Worm (Caenorhabditis elegans) whole organism, L4/young adult: ENCODE results near the gene her-1.

Source experiments
- W03F9.2 ChIP-seq: fragments of 150-350 bp; optimal IDR thresholded peaks from 2 replicates; lab custom pipeline; 2014; ENCODE audit warnings: missing biosample characterization, missing genetic modification characterization
- dao-5 ChIP-seq: sonication (generic microtip); optimal IDR thresholded peaks from 2 replicates; lab custom pipeline; 2016; ENCODE audit warnings: missing genotype, missing genetic modification characterization, moderate library complexity, missing compliant biosample characterization
- him-1 ChIP-seq: sonication (generic microtip); optimal IDR thresholded peaks from 2 replicates; lab custom pipeline; 2016; ENCODE audit warnings: missing genotype, missing genetic modification reagents, missing genetic modification characterization, missing compliant biosample characterization

Gene her-1

DNA sequence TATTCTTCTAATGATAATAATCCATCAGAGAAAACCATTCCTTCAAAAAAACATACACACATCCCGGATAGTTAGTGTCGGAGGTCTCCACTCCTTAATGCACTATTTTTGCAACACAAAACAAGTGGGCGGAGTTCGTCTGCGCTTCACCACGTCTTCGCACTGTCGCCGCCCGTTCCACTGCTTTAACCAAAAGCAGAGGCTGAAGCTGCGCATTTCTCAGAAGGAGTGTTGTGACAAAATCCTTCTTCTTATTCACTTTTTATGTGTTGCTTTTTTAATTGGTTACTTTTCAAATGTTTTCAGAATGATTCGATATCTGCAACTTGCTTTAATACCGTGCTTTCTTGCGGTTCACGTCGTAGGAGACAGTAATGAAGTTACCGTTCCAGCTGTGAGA, 48.1 kb downstream of the her-1 start, which contains the start of gene F58E6.13:
Gene F58E6.13 (plus strand): TSS at position 301 of the 400 bp plus-strand sequence.
- TF ChIP-seq him-1 (tag; lab: Kevin White, UChicago) (no peak), W03F9.2 (tag; lab: Kevin White, UChicago) (no peak), dao-5 (tag; lab: Kevin White, UChicago) (no peak)

- no peak for TF ChIP-seq him-1 (tag; lab: Kevin White, UChicago)
- no peak for TF ChIP-seq dao-5 (tag; lab: Kevin White, UChicago)
- no peak for TF ChIP-seq W03F9.2 (tag; lab: Kevin White, UChicago)
Measured at ce11 chrV:9750308-9750707, 53.5 kb downstream of the her-1 start, which contains the start of gene F58E6.4. Gene F58E6.4, minus strand, starts transcription at chrV:9750408.
